Fruit fly (Drosophila melanogaster) whole organism, embryonic: ENCODE results near the gene CG44362.

Experiments
- Ada2b ChIP-seq: fragments of 200-800 bp; sonication (Bioruptor generic); IDR thresholded peaks from 2 replicates; pipeline ENCODE4 v1.3.6; 2022; ENCODE audit warnings: missing biosample characterization, missing genetic modification characterization
- CG10209 ChIP-seq: fragments of 200-800 bp; sonication (Bioruptor generic); optimal IDR thresholded peaks from 3 replicates; lab custom pipeline; 2017; ENCODE audit warnings: missing biosample characterization, mild to moderate bottlenecking, missing genetic modification characterization, missing genetic modification reagents
- CG15269 ChIP-seq: fragments of 200-800 bp; sonication (Bioruptor generic); optimal IDR thresholded peaks from 2 replicates; lab custom pipeline; 2018; ENCODE audit warnings: missing biosample characterization, mild to moderate bottlenecking, missing genetic modification characterization, moderate library complexity
- CG1603 ChIP-seq: fragments of 200-800 bp; sonication (Bioruptor generic); optimal IDR thresholded peaks from 2 replicates; lab custom pipeline; 2019; ENCODE audit warnings: missing biosample characterization, mild to moderate bottlenecking, missing genetic modification characterization, moderate library complexity
- CG16813 ChIP-seq: fragments of 200-800 bp; sonication (Bioruptor generic); IDR thresholded peaks from 3 replicates; pipeline ENCODE4 v1.3.6; 2022; ENCODE audit warnings: missing biosample characterization, missing genetic modification characterization; ENCODE audit not compliant: partially characterized antibody
- CG17361 ChIP-seq: fragments of 200-800 bp; sonication (Bioruptor generic); IDR thresholded peaks from 3 replicates; pipeline ENCODE4 v1.3.6; 2022; ENCODE audit warnings: missing biosample characterization, missing genetic modification characterization
- CG18764 ChIP-seq: fragments of 200-800 bp; sonication (Bioruptor generic); optimal IDR thresholded peaks from 3 replicates; lab custom pipeline; 2016; ENCODE audit warnings: missing biosample characterization, missing genetic modification characterization
- CG30020 ChIP-seq: fragments of 200-800 bp; optimal IDR thresholded peaks from 2 replicates; lab custom pipeline; 2019; ENCODE audit warnings: missing biosample characterization, mild to moderate bottlenecking, missing genetic modification characterization, moderate library complexity
- CG31365 ChIP-seq: fragments of 200-800 bp; sonication (Bioruptor generic); optimal IDR thresholded peaks from 2 replicates; lab custom pipeline; 2018; ENCODE audit warnings: missing biosample characterization, mild to moderate bottlenecking, missing genetic modification characterization
- CG3281 ChIP-seq: fragments of 200-800 bp; sonication (Bioruptor generic); optimal IDR thresholded peaks from 3 replicates; lab custom pipeline; 2017; ENCODE audit warnings: missing biosample characterization, mild to moderate bottlenecking, missing genetic modification characterization
- CG4820 ChIP-seq: fragments of 200-800 bp; sonication (Bioruptor generic); optimal IDR thresholded peaks from 3 replicates; lab custom pipeline; 2016; ENCODE audit warnings: missing biosample characterization, missing genetic modification characterization
- CG6272 ChIP-seq: fragments of 200-800 bp; sonication (Bioruptor generic); IDR thresholded peaks from 2 replicates; pipeline ENCODE4 v1.3.6; 2022; ENCODE audit warnings: missing biosample characterization, missing genetic modification characterization
- CG7839 ChIP-seq: fragments of 200-800 bp; sonication (Bioruptor generic); optimal IDR thresholded peaks from 3 replicates; lab custom pipeline; 2018; ENCODE audit warnings: missing biosample characterization, mild to moderate bottlenecking, missing genetic modification characterization, moderate library complexity
- CG7987 ChIP-seq: fragments of 200-800 bp; sonication (Bioruptor generic); optimal IDR thresholded peaks from 2 replicates; lab custom pipeline; 2018; ENCODE audit warnings: missing biosample characterization, mild to moderate bottlenecking, missing genetic modification characterization, moderate library complexity
- CG8359 ChIP-seq: fragments of 200-800 bp; sonication (Bioruptor generic); optimal IDR thresholded peaks from 2 replicates; lab custom pipeline; 2017; ENCODE audit warnings: missing biosample characterization, mild to moderate bottlenecking, missing genetic modification characterization, borderline replicate concordance
- CG8944 ChIP-seq: fragments of 200-800 bp; sonication (Bioruptor generic); optimal IDR thresholded peaks from 3 replicates; lab custom pipeline; 2016; ENCODE audit warnings: missing biosample characterization, missing genetic modification characterization
- CHES-1-like ChIP-seq: fragments of 200-800 bp; sonication (Bioruptor generic); optimal IDR thresholded peaks from 2 replicates; lab custom pipeline; 2016; ENCODE audit warnings: missing biosample characterization, missing genetic modification characterization
- Dek ChIP-seq: fragments of 200-800 bp; sonication (Bioruptor generic); optimal IDR thresholded peaks from 3 replicates; lab custom pipeline; 2019; ENCODE audit warnings: missing biosample characterization, mild to moderate bottlenecking, missing genetic modification characterization, moderate library complexity
- Dp ChIP-seq: fragments of 200-800 bp; sonication (Bioruptor generic); optimal IDR thresholded peaks from 2 replicates; lab custom pipeline; 2018; ENCODE audit warnings: missing biosample characterization, mild to moderate bottlenecking, missing genetic modification characterization, moderate library complexity
- ERR ChIP-seq: fragments of 200-800 bp; sonication (Bioruptor generic); optimal IDR thresholded peaks from 2 replicates; lab custom pipeline; 2016; ENCODE audit warnings: missing biosample characterization, missing genetic modification characterization
- Gug ChIP-seq: fragments of 200-800 bp; sonication (Bioruptor generic); IDR thresholded peaks from 4 replicates; pipeline ENCODE4 v1.3.6; 2022; ENCODE audit warnings: missing biosample characterization, missing genetic modification characterization
- H15 ChIP-seq: fragments of 200-800 bp; sonication (Bioruptor generic); IDR thresholded peaks from 3 replicates; pipeline ENCODE4 v1.3.6; 2022; ENCODE audit warnings: missing biosample characterization, missing genetic modification characterization
- HmgZ ChIP-seq: fragments of 200-800 bp; sonication (Bioruptor generic); optimal IDR thresholded peaks from 2 replicates; lab custom pipeline; 2018; ENCODE audit warnings: missing biosample characterization, mild to moderate bottlenecking, missing genetic modification characterization
- Hr3 ChIP-seq: fragments of 200-800 bp; sonication (Bioruptor generic); optimal IDR thresholded peaks from 3 replicates; lab custom pipeline; 2016; ENCODE audit warnings: missing biosample characterization, missing genetic modification characterization
- Hsf ChIP-seq: fragments of 200-800 bp; sonication (Bioruptor generic); optimal IDR thresholded peaks from 3 replicates; lab custom pipeline; 2016; ENCODE audit warnings: missing biosample characterization, missing genetic modification characterization
- Mes4 ChIP-seq: fragments of 200-800 bp; sonication (Bioruptor generic); optimal IDR thresholded peaks from 2 replicates; lab custom pipeline; 2016; ENCODE audit warnings: missing biosample characterization, missing genetic modification characterization
- NK7.1 ChIP-seq: fragments of 200-800 bp; sonication (Bioruptor generic); optimal IDR thresholded peaks from 3 replicates; lab custom pipeline; 2016; ENCODE audit warnings: missing biosample characterization, missing genetic modification characterization
- Nf-YA ChIP-seq: fragments of 200-800 bp; sonication (Bioruptor generic); IDR thresholded peaks from 2 replicates; pipeline ENCODE4 v1.3.6; 2022; ENCODE audit warnings: missing biosample characterization, missing genetic modification characterization
- Oli ChIP-seq: fragments of 200-800 bp; sonication (Bioruptor generic); optimal IDR thresholded peaks from 2 replicates; lab custom pipeline; 2018; ENCODE audit warnings: missing biosample characterization, mild to moderate bottlenecking, missing genetic modification characterization, moderate library complexity
- Ssrp ChIP-seq: fragments of 200-800 bp; sonication (Bioruptor generic); optimal IDR thresholded peaks from 2 replicates; lab custom pipeline; 2018; ENCODE audit warnings: missing biosample characterization, mild to moderate bottlenecking, missing genetic modification characterization, moderate library complexity
- bowl ChIP-seq: fragments of 200-800 bp; sonication (Bioruptor generic); IDR thresholded peaks from 2 replicates; pipeline ENCODE4 v1.3.6; 2022; ENCODE audit warnings: missing biosample characterization, missing genetic modification characterization
- cad ChIP-seq: fragments of >200 bp; optimal IDR thresholded peaks from 2 replicates; lab custom pipeline; 2017; ENCODE audit warnings: missing biosample characterization, missing genetic modification characterization
- cato ChIP-seq: fragments of 200-800 bp; sonication (Bioruptor generic); optimal IDR thresholded peaks from 2 replicates; lab custom pipeline; 2016; ENCODE audit warnings: missing biosample characterization, missing genetic modification characterization, borderline replicate concordance
- chm ChIP-seq: fragments of 200-800 bp; sonication (Bioruptor generic); IDR thresholded peaks from 2 replicates; pipeline ENCODE4 v1.3.6; 2022; ENCODE audit warnings: missing biosample characterization, missing genetic modification characterization
- cwo ChIP-seq: fragments of 200-800 bp; sonication (Bioruptor generic); optimal IDR thresholded peaks from 3 replicates; lab custom pipeline; 2017; ENCODE audit warnings: missing biosample characterization, missing genetic modification characterization, mild to moderate bottlenecking, moderate library complexity, missing genetic modification reagents
- dan ChIP-seq: fragments of 200-800 bp; sonication (Bioruptor generic); IDR thresholded peaks from 2 replicates; pipeline ENCODE4 v1.3.6; 2022; ENCODE audit warnings: missing biosample characterization, missing genetic modification characterization
- dmrt11E ChIP-seq: fragments of 200-800 bp; sonication (Bioruptor generic); optimal IDR thresholded peaks from 3 replicates; lab custom pipeline; 2018; ENCODE audit warnings: missing biosample characterization, mild to moderate bottlenecking, missing genetic modification characterization, moderate library complexity
- ems ChIP-seq: fragments of 200-800 bp; sonication (Bioruptor generic); optimal IDR thresholded peaks from 3 replicates; lab custom pipeline; 2016; ENCODE audit warnings: missing biosample characterization, missing genetic modification characterization
- fu2 ChIP-seq: fragments of 200-800 bp; sonication (Bioruptor generic); optimal IDR thresholded peaks from 2 replicates; lab custom pipeline; 2016; ENCODE audit warnings: missing biosample characterization, missing genetic modification characterization
- gt ChIP-seq: fragments of 200-800 bp; sonication (Bioruptor generic); IDR thresholded peaks from 2 replicates; pipeline ENCODE4 v1.3.6; 2022; ENCODE audit warnings: missing biosample characterization, missing genetic modification characterization
- hkb ChIP-seq, 2 experiments: fragments of 200-800 bp in 1 of 2; fragments of >200 bp in 1 of 2; sonication (Bioruptor generic) in 1 of 2; IDR thresholded peaks in 1 of 2; optimal IDR thresholded peaks in 1 of 2; 2 replicates each; pipeline versions ENCODE4 v1.3.6 to Lab custom; 2017 to 2022; ENCODE audit warnings: missing biosample characterization in 1 of 2, missing genetic modification characterization in 1 of 2
- hth ChIP-seq: fragments of >200 bp; optimal IDR thresholded peaks from 2 replicates; lab custom pipeline; 2017; ENCODE audit warnings: inconsistent platforms
- jumu ChIP-seq: fragments of 200-800 bp; sonication (Bioruptor generic); optimal IDR thresholded peaks from 3 replicates; lab custom pipeline; 2016; ENCODE audit warnings: missing biosample characterization, missing genetic modification characterization
- klu ChIP-seq: fragments of 200-800 bp; sonication (Bioruptor generic); IDR thresholded peaks from 2 replicates; pipeline ENCODE4 v1.3.6; 2022; ENCODE audit warnings: missing biosample characterization, missing genetic modification characterization
- pnt ChIP-seq: fragments of 200-800 bp; sonication (Bioruptor generic); optimal IDR thresholded peaks from 3 replicates; lab custom pipeline; 2016; ENCODE audit warnings: missing biosample characterization, missing genetic modification characterization
- pros ChIP-seq: fragments of 200-800 bp; sonication (Bioruptor generic); optimal IDR thresholded peaks from 3 replicates; lab custom pipeline; 2019; ENCODE audit warnings: missing biosample characterization, mild to moderate bottlenecking, missing genetic modification characterization, moderate library complexity
- row ChIP-seq: fragments of 200-800 bp; sonication (Bioruptor generic); IDR thresholded peaks from 3 replicates; pipeline ENCODE4 v1.3.6; 2022; ENCODE audit warnings: missing biosample characterization, missing genetic modification characterization
- salm ChIP-seq: fragments of 200-800 bp; sonication (Bioruptor generic); optimal IDR thresholded peaks from 2 replicates; lab custom pipeline; 2018; ENCODE audit warnings: missing biosample characterization, mild to moderate bottlenecking, missing genetic modification characterization
- shn ChIP-seq: fragments of 200-800 bp; sonication (Bioruptor generic); optimal IDR thresholded peaks from 3 replicates; lab custom pipeline; 2016; ENCODE audit warnings: missing biosample characterization, missing genetic modification characterization
- tin ChIP-seq: fragments of 200-800 bp; sonication (Bioruptor generic); optimal IDR thresholded peaks from 3 replicates; lab custom pipeline; 2016; ENCODE audit warnings: missing biosample characterization, missing genetic modification characterization
- tio ChIP-seq: fragments of 200-800 bp; sonication (Bioruptor generic); optimal IDR thresholded peaks from 2 replicates; lab custom pipeline; 2017; ENCODE audit warnings: missing biosample characterization, missing genetic modification characterization, inconsistent platforms

Gene CG44362

DNA sequence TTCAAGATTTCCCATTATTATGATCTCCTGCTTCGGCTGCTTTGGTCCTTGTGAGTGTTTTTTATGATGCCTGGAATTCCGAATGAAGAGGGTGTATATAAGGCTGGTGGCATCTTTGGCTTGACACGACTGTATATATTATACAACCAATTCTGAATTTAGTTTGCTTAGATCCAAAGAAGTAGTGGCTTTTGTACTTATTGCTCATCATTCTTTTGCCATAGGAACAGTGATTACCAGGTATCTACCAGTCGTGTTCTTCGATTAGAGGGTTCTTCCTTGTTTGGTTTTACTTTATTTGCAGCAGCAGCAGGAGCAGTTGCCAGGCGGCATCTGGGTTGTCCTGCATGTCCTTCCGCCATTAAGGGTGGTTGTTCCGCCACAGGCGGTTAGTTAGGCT, 6.2 kb downstream of the CG44362 start (continued):
- peak; percentile 67 for TF ChIP-seq pnt
- TF ChIP-seq pros (GFP tag; lab: Kevin White, UChicago), result peak; percentile 75
- peak; percentile 27; the same call in 1 of the 2 replicates for TF ChIP-seq klu (GFP tag; lab: Robert Waterston, UW)
- peak; percentile 55; the same call in 2 of the 3 replicates for TF ChIP-seq CG17361 (GFP tag; lab: Robert Waterston, UW)
- no peak for TF ChIP-seq Nf-YA (GFP tag; lab: Robert Waterston, UW)
- TF ChIP-seq CG3281 (GFP tag; lab: Kevin White, UChicago), result peak; percentile 21
- peak; percentile 53; the same call in 3 of the 4 replicates for TF ChIP-seq Gug (GFP tag; lab: Robert Waterston, UW)
- TF ChIP-seq CG4820 (GFP tag; lab: Kevin White, UChicago), result peak; percentile 51
- peak; percentile 45 for TF ChIP-seq ems
- no peak for TF ChIP-seq hkb (optimal IDR thresholded peaks at IDR 0.05; lab: Kevin White, UChicago)
- peak; percentile 60 for TF ChIP-seq hkb (GFP tag; IDR thresholded peaks at IDR 0.05; lab: Robert Waterston, UW)
- TF ChIP-seq salm (tag; lab: Kevin White, UChicago), result no peak
- TF ChIP-seq tio (GFP tag; lab: Kevin White, UChicago), result peak; percentile 46
- no peak for TF ChIP-seq Dek (tag; lab: Kevin White, UChicago)
- TF ChIP-seq Oli (tag; lab: Kevin White, UChicago), result peak; percentile 68
- peak; percentile 1 for TF ChIP-seq cato (GFP tag; lab: Kevin White, UChicago)
- TF ChIP-seq CG31365, result no peak
- peak; percentile 18 for TF ChIP-seq NK7.1 (GFP tag; lab: Kevin White, UChicago)
- TF ChIP-seq CG18764 (GFP tag; lab: Kevin White, UChicago), result peak; percentile 16
- TF ChIP-seq gt (GFP tag; lab: Robert Waterston, UW), result peak; percentile 50; the same call in 1 of the 2 replicates
- TF ChIP-seq fu2 (GFP tag; lab: Kevin White, UChicago), result peak; percentile 10
- TF ChIP-seq hth (lab: Kevin White, UChicago), result no peak
- TF ChIP-seq shn, result no peak
- no peak for TF ChIP-seq chm (GFP tag; lab: Robert Waterston, UW)
- TF ChIP-seq bowl, result no peak
- no peak for TF ChIP-seq dan (GFP tag; lab: Robert Waterston, UW)
- no peak for TF ChIP-seq HmgZ (tag; lab: Kevin White, UChicago)
- peak; percentile 84 for TF ChIP-seq row (GFP tag; lab: Robert Waterston, UW)
- peak; percentile 20 for TF ChIP-seq Mes4 (GFP tag; lab: Kevin White, UChicago)
- peak; percentile 25 for TF ChIP-seq ERR (GFP tag; lab: Kevin White, UChicago)
- peak; percentile 57 for TF ChIP-seq Hsf (GFP tag; lab: Kevin White, UChicago)
- peak; percentile 36 for TF ChIP-seq tin (GFP tag; lab: Kevin White, UChicago)
- TF ChIP-seq CG1603 (tag; lab: Kevin White, UChicago), result peak; percentile 74
- no peak for TF ChIP-seq CG8359 (GFP tag; lab: Kevin White, UChicago)
- TF ChIP-seq CG8944, result peak; percentile 63
- peak; percentile 26 for TF ChIP-seq CHES-1-like (GFP tag; lab: Kevin White, UChicago)
- no peak for TF ChIP-seq cad (GFP tag; lab: Kevin White, UChicago)
- peak; percentile 32 for TF ChIP-seq CG15269 (tag; lab: Kevin White, UChicago)
- TF ChIP-seq Ada2b (GFP tag; lab: Robert Waterston, UW), result peak; percentile 42; the same call in 1 of the 2 replicates
- no peak for TF ChIP-seq CG7987
- TF ChIP-seq cwo (GFP tag; lab: Kevin White, UChicago), result peak; percentile 17
- peak; percentile 62 for TF ChIP-seq CG7839 (tag; lab: Kevin White, UChicago)
- TF ChIP-seq CG6272 (GFP tag; lab: Robert Waterston, UW), result peak; percentile 60
- TF ChIP-seq H15 (GFP tag; lab: Robert Waterston, UW), result no peak
- TF ChIP-seq dmrt11E (tag; lab: Kevin White, UChicago), result peak; percentile 51
- TF ChIP-seq Hr3 (GFP tag; lab: Kevin White, UChicago), result peak; percentile 48
- no peak for TF ChIP-seq Dp (GFP tag; lab: Kevin White, UChicago)
- TF ChIP-seq jumu, result peak; percentile 38
- no peak for TF ChIP-seq CG30020
- TF ChIP-seq Ssrp (tag; lab: Kevin White, UChicago), result peak; percentile 49
- TF ChIP-seq CG10209 (GFP tag; lab: Kevin White, UChicago), result peak; percentile 58
- no peak for TF ChIP-seq CG16813 (GFP tag; lab: Robert Waterston, UW)
